Fruit fly (Drosophila melanogaster) whole organism, embryonic: ENCODE data around the gene RhoGAPp190.

Experiments
- CG3847 ChIP-seq: fragments of 200-800 bp; sonication (Bioruptor generic); IDR thresholded peaks from 2 replicates; pipeline ENCODE4 v1.3.6; 2022; ENCODE audit warnings: missing biosample characterization, missing genetic modification characterization
- CG6689 ChIP-seq: fragments of 200-800 bp; sonication (Bioruptor generic); IDR thresholded peaks from 2 replicates; pipeline ENCODE4 v1.3.6; 2022; ENCODE audit warnings: missing biosample characterization, missing genetic modification characterization
- CG7556 ChIP-seq: fragments of 200-800 bp; sonication (Bioruptor generic); optimal IDR thresholded peaks from 2 replicates; lab custom pipeline; 2017; ENCODE audit warnings: missing biosample characterization, mild to moderate bottlenecking, missing genetic modification characterization
- D ChIP-seq, 2 experiments: fragments of 200-800 bp in 1 of 2; fragments of >200 bp in 1 of 2; sonication (Bioruptor generic) in 1 of 2; optimal IDR thresholded peaks; 2 replicates in 1 of 2; 3 replicates in 1 of 2; lab custom pipeline; 2017; ENCODE audit warnings: mild to moderate bottlenecking in 1 of 2, missing biosample characterization in 1 of 2, missing genetic modification characterization in 1 of 2, missing genetic modification reagents in 1 of 2
- HLH3B ChIP-seq: fragments of 200-800 bp; sonication (Bioruptor generic); IDR thresholded peaks from 2 replicates; pipeline ENCODE4 v1.3.6; 2022; ENCODE audit warnings: missing biosample characterization, missing genetic modification characterization
- Hr51 ChIP-seq, 2 experiments: fragments of 200-800 bp; sonication (Bioruptor generic); optimal IDR thresholded peaks; 2 replicates in 1 of 2; 3 replicates in 1 of 2; lab custom pipeline; 2016 to 2018; ENCODE audit warnings: missing biosample characterization in 2 of 2, missing genetic modification characterization in 2 of 2, mild to moderate bottlenecking in 1 of 2, moderate library complexity in 1 of 2
- Lim3 ChIP-seq: fragments of 200-800 bp; sonication (Bioruptor generic); IDR thresholded peaks from 2 replicates; pipeline ENCODE4 v1.3.6; 2022; ENCODE audit warnings: missing biosample characterization, missing genetic modification characterization
- amos ChIP-seq: fragments of 200-800 bp; sonication (Bioruptor generic); IDR thresholded peaks from 2 replicates; pipeline ENCODE4 v1.3.6; 2022; ENCODE audit warnings: missing biosample characterization, missing genetic modification characterization; ENCODE audit not compliant: partially characterized antibody
- ttk ChIP-seq: fragments of 200-800 bp; sonication (Bioruptor generic); IDR thresholded peaks from 2 replicates; pipeline ENCODE4 v2.1.2; 2022; ENCODE audit warnings: missing biosample characterization, missing genetic modification characterization
- wek ChIP-seq: fragments of 200-800 bp; sonication (Bioruptor generic); optimal IDR thresholded peaks from 3 replicates; lab custom pipeline; 2018; ENCODE audit warnings: missing biosample characterization, mild to moderate bottlenecking, missing genetic modification characterization, moderate library complexity
- zf30C ChIP-seq: fragments of 200-800 bp; sonication (Bioruptor generic); optimal IDR thresholded peaks from 3 replicates; lab custom pipeline; 2018; ENCODE audit warnings: missing biosample characterization, mild to moderate bottlenecking, missing genetic modification characterization

dm6 chrX:17694873-17695446 is 42.6 kb upstream of the RhoGAPp190 start:
- TF ChIP-seq D (optimal IDR thresholded peaks at IDR 0.05; lab: Kevin White, UChicago) (no peak), D (GFP tag; optimal IDR thresholded peaks at IDR 0.05; lab: Kevin White, UChicago) (no peak), amos (GFP tag; lab: Robert Waterston, UW) (no peak), CG6689 (GFP tag; lab: Robert Waterston, UW) (0 out of 2 replicates have a peak, but pooled peaks have one; percentile 17), HLH3B (GFP tag; lab: Robert Waterston, UW) (no peak), Hr51 (GFP tag; optimal IDR thresholded peaks at IDR 0.05; lab: Kevin White, UChicago) (peak in 1 of 2 experiments; percentile 54), zf30C (GFP tag; lab: Kevin White, UChicago) (no peak), wek (GFP tag; lab: Kevin White, UChicago) (no peak), CG3847 (GFP tag; lab: Robert Waterston, UW) (no peak), Lim3 (GFP tag; lab: Robert Waterston, UW) (no peak), ttk (GFP tag; lab: Robert Waterston, UW) (no peak), CG7556 (GFP tag; lab: Kevin White, UChicago) (peak; percentile 56)
